Worm (Caenorhabditis elegans) whole organism, dauer: ENCODE measurements around the gene C15H11.1.

Source experiments
- unc-62 ChIP-seq: sonication (generic microtip); optimal IDR thresholded peaks from 2 replicates; lab custom pipeline; 2017; ENCODE audit warnings: missing biosample characterization, missing genetic modification reagents, missing genetic modification characterization

Gene C15H11.1

ce11 chrV:14393504-14393903 lies at the start of gene C15H11.1:
Gene C15H11.1, plus strand, starts transcription at chrV:14393804.
- no peak for TF ChIP-seq unc-62 (GFP tag; lab: Kevin White, UChicago)

ce11 chrV:14347234-14347826 lies 46.3 kb upstream of the C15H11.1 start, which contains the start of gene cept-2:
Gene cept-2, plus strand, starts transcription at chrV:14347766.
- no peak for TF ChIP-seq unc-62 (GFP tag; lab: Kevin White, UChicago)

- no peak for TF ChIP-seq unc-62 (GFP tag; lab: Kevin White, UChicago)
Measured at ce11 chrV:14350498-14350897, 43.1 kb upstream of the C15H11.1 start.

- TF ChIP-seq unc-62 (GFP tag; lab: Kevin White, UChicago): no peak
Measured at ce11 chrV:14350949-14351348, 42.7 kb upstream of the C15H11.1 start.

ce11 chrV:14351629-14352028 lies 42.0 kb upstream of the C15H11.1 start, which contains the start of gene vha-13:
Gene vha-13, plus strand, starts transcription at chrV:14351709.
- no peak for TF ChIP-seq unc-62 (GFP tag; lab: Kevin White, UChicago)

ce11 chrV:14352032-14352431 lies 41.6 kb upstream of the C15H11.1 start:
- TF ChIP-seq unc-62 (GFP tag; lab: Kevin White, UChicago): no peak

ce11 chrV:14354258-14354877 lies 39.2 kb upstream of the C15H11.1 start, which contains the start of gene Y49A3A.3:
Gene Y49A3A.3, plus strand, starts transcription at chrV:14354410.
- no peak for TF ChIP-seq unc-62 (GFP tag; lab: Kevin White, UChicago)

- TF ChIP-seq unc-62 (GFP tag; lab: Kevin White, UChicago): no peak
Measured at ce11 chrV:14355738-14356368, 37.8 kb upstream of the C15H11.1 start, which contains the start of gene cyn-1. Gene cyn-1, plus strand, starts transcription at chrV:14356076.

- TF ChIP-seq unc-62 (GFP tag; lab: Kevin White, UChicago): no peak
Measured at ce11 chrV:14358577-14358976, 35.0 kb upstream of the C15H11.1 start, which contains the start of gene Y49A3A.4. Gene Y49A3A.4, minus strand, starts transcription at chrV:14358890.

ce11 chrV:14361973-14362372 lies 31.6 kb upstream of the C15H11.1 start:
- no peak for TF ChIP-seq unc-62 (GFP tag; lab: Kevin White, UChicago)

- TF ChIP-seq unc-62 (GFP tag; lab: Kevin White, UChicago): no peak
Measured at ce11 chrV:14364586-14365248, 28.9 kb upstream of the C15H11.1 start.

- TF ChIP-seq unc-62 (GFP tag; lab: Kevin White, UChicago): no peak
Measured at ce11 chrV:14366487-14366962, 27.1 kb upstream of the C15H11.1 start.

- TF ChIP-seq unc-62 (GFP tag; lab: Kevin White, UChicago): no peak
Measured at ce11 chrV:14368272-14369052, 25.1 kb upstream of the C15H11.1 start.

- TF ChIP-seq unc-62 (GFP tag; lab: Kevin White, UChicago): no peak
Measured at ce11 chrV:14369412-14369811, 24.2 kb upstream of the C15H11.1 start.

- TF ChIP-seq unc-62 (GFP tag; lab: Kevin White, UChicago): no peak
Measured at ce11 chrV:14372774-14373173, 20.8 kb upstream of the C15H11.1 start, which contains the start of gene unc-39. Gene unc-39, plus strand, starts transcription at chrV:14373074.
